Worm (Caenorhabditis elegans) whole organism, L4 larva: Measurements from ENCODE around the gene tag-120.

Source experiments
- F26F4.8 ChIP-seq: fragments of 200-800 bp; sonication (Bioruptor generic); conservative IDR thresholded peaks from 2 replicates; pipeline ENCODE4 v1.3.6; 2022; ENCODE audit warnings: missing genetic modification characterization, missing compliant biosample characterization
- F37D6.2 ChIP-seq: sonication (generic microtip); optimal IDR thresholded peaks from 2 replicates; lab custom pipeline; 2016; ENCODE audit warnings: mild to moderate bottlenecking, missing genetic modification characterization, missing compliant biosample characterization
- R02D3.7 ChIP-seq: fragments of 150-350 bp; sonication (generic microtip); optimal IDR thresholded peaks from 3 replicates; lab custom pipeline; 2014; ENCODE audit warnings: missing biosample characterization, missing genetic modification characterization
- T20F7.1 ChIP-seq: fragments of 200-800 bp; sonication (Bioruptor generic); optimal IDR thresholded peaks from 2 replicates; lab custom pipeline; 2018; ENCODE audit warnings: mild to moderate bottlenecking, missing genetic modification characterization, missing compliant biosample characterization
- Y5F2A.4 ChIP-seq: fragments of 200-800 bp; sonication (Bioruptor generic); optimal IDR thresholded peaks from 2 replicates; lab custom pipeline; 2018; ENCODE audit warnings: mild to moderate bottlenecking, missing genetic modification characterization, missing compliant biosample characterization
- aha-1 ChIP-seq: fragments of 150-350 bp; peaks from one replicate; lab custom pipeline; 2014; ENCODE audit warnings: missing biosample characterization, missing genetic modification characterization
- aly-2 ChIP-seq: sonication (generic microtip); optimal IDR thresholded peaks from 2 replicates; lab custom pipeline; 2018; ENCODE audit warnings: missing biosample characterization, missing genetic modification characterization
- ama-1 ChIP-seq: fragments of 150-350 bp; optimal IDR thresholded peaks from 2 replicates; lab custom pipeline; 2014; ENCODE audit warnings: inconsistent platforms, mixed read lengths
- ceh-20 ChIP-seq: fragments of 200-800 bp; sonication (Bioruptor generic); IDR thresholded peaks from 2 replicates; pipeline ENCODE4 v1.3.6; 2022; ENCODE audit warnings: missing genetic modification reagents, missing genetic modification characterization, missing compliant biosample characterization
- ceh-62 ChIP-seq: sonication (generic microtip); optimal IDR thresholded peaks from 2 replicates; lab custom pipeline; 2017; ENCODE audit warnings: missing biosample characterization, missing genetic modification characterization
- daf-16 ChIP-seq, 3 experiments: sonication (generic microtip); optimal IDR thresholded peaks; 2 replicates each; lab custom pipeline; 2016 to 2017; ENCODE audit warnings: missing genetic modification characterization in 3 of 3, missing genetic modification reagents in 3 of 3, mild to moderate bottlenecking in 2 of 3, missing compliant biosample characterization in 2 of 3, missing biosample characterization in 1 of 3, moderate library complexity in 1 of 3
- daf-8 ChIP-seq: fragments of 200-800 bp; sonication (Bioruptor generic); IDR thresholded peaks from 2 replicates; pipeline ENCODE4 v1.3.6; 2022; ENCODE audit warnings: missing genetic modification characterization, missing compliant biosample characterization
- dmd-6 ChIP-seq: fragments of 200-800 bp; sonication (Bioruptor generic); IDR thresholded peaks from 2 replicates; pipeline ENCODE4 v1.3.6; 2022; ENCODE audit warnings: missing genetic modification reagents, missing genetic modification characterization, missing compliant biosample characterization
- dmd-9 ChIP-seq: fragments of 200-800 bp; sonication (Bioruptor generic); IDR thresholded peaks from 2 replicates; pipeline ENCODE4 v1.3.6; 2022; ENCODE audit warnings: missing genetic modification reagents, missing genetic modification characterization, missing compliant biosample characterization
- dpl-1 ChIP-seq: fragments of 150-350 bp; optimal IDR thresholded peaks from 2 replicates; lab custom pipeline; 2014; ENCODE audit warnings: missing biosample characterization, missing genetic modification reagents, missing genetic modification characterization
- duxl-1 ChIP-seq: sonication (generic microtip); optimal IDR thresholded peaks from 2 replicates; lab custom pipeline; 2016; ENCODE audit warnings: mild to moderate bottlenecking, missing genetic modification characterization, moderate library complexity, missing compliant biosample characterization; ENCODE audit not compliant: poor library complexity
- dve-1 ChIP-seq: sonication (generic microtip); optimal IDR thresholded peaks from 2 replicates; lab custom pipeline; 2017; ENCODE audit warnings: antibody characterized with exemption, mild to moderate bottlenecking, missing genetic modification characterization, missing compliant biosample characterization; ENCODE audit not compliant: insufficient read depth
- egl-43 ChIP-seq: fragments of 200-800 bp; sonication (Bioruptor generic); IDR thresholded peaks from 2 replicates; pipeline ENCODE4 v1.3.6; 2022; ENCODE audit warnings: missing genetic modification reagents, missing genetic modification characterization, missing compliant biosample characterization
- fkh-10 ChIP-seq: fragments of 150-350 bp; optimal IDR thresholded peaks from 2 replicates; lab custom pipeline; 2014; ENCODE audit warnings: missing biosample characterization, missing genetic modification reagents, missing genetic modification characterization
- fos-1 ChIP-seq: fragments of 150-350 bp; optimal IDR thresholded peaks from 2 replicates; lab custom pipeline; 2014; ENCODE audit warnings: missing biosample characterization, missing genetic modification characterization
- hlh-11 ChIP-seq: fragments of 200-800 bp; sonication (Bioruptor generic); optimal IDR thresholded peaks from 2 replicates; lab custom pipeline; 2018; ENCODE audit warnings: mild to moderate bottlenecking, missing genetic modification characterization, missing compliant biosample characterization
- hlh-30 ChIP-seq: sonication (generic microtip); optimal IDR thresholded peaks from 2 replicates; lab custom pipeline; 2017; ENCODE audit warnings: antibody characterized with exemption, mild to moderate bottlenecking, missing genetic modification characterization, missing compliant biosample characterization; ENCODE audit not compliant: insufficient read depth
- hmg-1.1 ChIP-seq: fragments of 200-800 bp; sonication (Bioruptor generic); IDR thresholded peaks from 2 replicates; pipeline ENCODE4 v1.3.6; 2022; ENCODE audit warnings: missing genetic modification reagents, missing genetic modification characterization, missing compliant biosample characterization
- lin-38 ChIP-seq: fragments of 200-800 bp; sonication (Bioruptor generic); IDR thresholded peaks from 2 replicates; pipeline ENCODE4 v1.3.6; 2022; ENCODE audit warnings: missing genetic modification reagents, missing genetic modification characterization, missing compliant biosample characterization
- madf-5 ChIP-seq, 2 experiments: fragments of 200-800 bp; sonication (Bioruptor generic); IDR thresholded peaks; 2 replicates each; pipeline ENCODE4 v1.3.6; 2022; ENCODE audit warnings: missing compliant biosample characterization in 2 of 2, missing genetic modification characterization in 2 of 2
- madf-9 ChIP-seq: fragments of 200-800 bp; sonication (Bioruptor generic); conservative IDR thresholded peaks from 2 replicates; pipeline ENCODE4 v1.3.6; 2022; ENCODE audit warnings: missing genetic modification reagents, missing genetic modification characterization, missing compliant biosample characterization
- mep-1 ChIP-seq: fragments of 150-350 bp; sonication (generic microtip); optimal IDR thresholded peaks from 3 replicates; lab custom pipeline; 2014; ENCODE audit warnings: missing biosample characterization, missing genetic modification characterization
- nhr-10 ChIP-seq: fragments of 150-350 bp; optimal IDR thresholded peaks from 2 replicates; lab custom pipeline; 2014; ENCODE audit warnings: missing biosample characterization, missing genetic modification characterization
- nhr-102 ChIP-seq: sonication (generic microtip); optimal IDR thresholded peaks from 2 replicates; lab custom pipeline; 2016; ENCODE audit warnings: mild to moderate bottlenecking, missing genetic modification characterization, moderate library complexity, missing compliant biosample characterization
- nhr-111 ChIP-seq: fragments of 200-800 bp; sonication (Bioruptor generic); optimal IDR thresholded peaks from 2 replicates; lab custom pipeline; 2018; ENCODE audit warnings: mild to moderate bottlenecking, missing genetic modification characterization, missing compliant biosample characterization
- nhr-25 ChIP-seq: sonication (generic microtip); optimal IDR thresholded peaks from 2 replicates; lab custom pipeline; 2017; ENCODE audit warnings: missing genetic modification characterization, mild to moderate bottlenecking, missing compliant biosample characterization, antibody characterized with exemption, moderate library complexity, borderline replicate concordance; ENCODE audit not compliant: insufficient read depth
- nhr-28 ChIP-seq: fragments of 150-350 bp; optimal IDR thresholded peaks from 2 replicates; lab custom pipeline; 2014; ENCODE audit warnings: missing biosample characterization, missing genetic modification characterization
- nhr-41 ChIP-seq: fragments of 200-800 bp; sonication (Bioruptor generic); IDR thresholded peaks from 2 replicates; pipeline ENCODE4 v1.3.6; 2022; ENCODE audit warnings: missing genetic modification reagents, missing genetic modification characterization, missing compliant biosample characterization
- nhr-42 ChIP-seq: fragments of 200-800 bp; sonication (Bioruptor generic); IDR thresholded peaks from 2 replicates; pipeline ENCODE4 v1.3.6; 2022; ENCODE audit warnings: missing genetic modification characterization, missing compliant biosample characterization
- nhr-48 ChIP-seq: sonication (generic microtip); optimal IDR thresholded peaks from 2 replicates; lab custom pipeline; 2016; ENCODE audit warnings: mild to moderate bottlenecking, missing genetic modification characterization, missing compliant biosample characterization
- nhr-76 ChIP-seq: fragments of 150-350 bp; optimal IDR thresholded peaks from 2 replicates; lab custom pipeline; 2014; ENCODE audit warnings: missing biosample characterization, missing genetic modification characterization
- nhr-77 ChIP-seq: fragments of 150-350 bp; optimal IDR thresholded peaks from 2 replicates; lab custom pipeline; 2014; ENCODE audit warnings: missing biosample characterization, missing genetic modification characterization
- pha-4 ChIP-seq, 2 experiments: fragments of 150-350 bp in 1 of 2; fragments of 200-800 bp in 1 of 2; sonication (Bioruptor generic) in 1 of 2; IDR thresholded peaks in 1 of 2; optimal IDR thresholded peaks in 1 of 2; 2 replicates each; pipeline versions ENCODE4 v1.3.6 to Lab custom; 2014 to 2022; ENCODE audit warnings: missing genetic modification characterization in 2 of 2, missing genetic modification reagents in 2 of 2, missing biosample characterization in 1 of 2, missing compliant biosample characterization in 1 of 2
- pqm-1 ChIP-seq: sonication (generic microtip); optimal IDR thresholded peaks from 2 replicates; lab custom pipeline; 2017; ENCODE audit warnings: missing biosample characterization, missing genetic modification characterization
- rbr-2 ChIP-seq: sonication (generic microtip); optimal IDR thresholded peaks from 2 replicates; lab custom pipeline; 2016; ENCODE audit warnings: missing genotype, missing genetic modification characterization, missing compliant biosample characterization
- set-16 ChIP-seq: fragments of 200-800 bp; sonication (Bioruptor generic); IDR thresholded peaks from 2 replicates; pipeline ENCODE4 v1.3.6; 2022; ENCODE audit warnings: missing genetic modification reagents, missing genetic modification characterization, missing compliant biosample characterization
- spr-1 ChIP-seq: sonication (generic microtip); optimal IDR thresholded peaks from 2 replicates; lab custom pipeline; 2016; ENCODE audit warnings: mild to moderate bottlenecking, missing genetic modification characterization, missing compliant biosample characterization
- spr-3 ChIP-seq: fragments of 200-800 bp; sonication (Bioruptor generic); optimal IDR thresholded peaks from 2 replicates; lab custom pipeline; 2018; ENCODE audit warnings: mild to moderate bottlenecking, missing genetic modification characterization, missing compliant biosample characterization
- tra-1 ChIP-seq: fragments of 200-800 bp; sonication (Bioruptor generic); IDR thresholded peaks from 2 replicates; pipeline ENCODE4 v1.3.6; 2022; ENCODE audit warnings: missing genetic modification reagents, missing genetic modification characterization, missing compliant biosample characterization
- zfp-2 ChIP-seq: sonication (generic microtip); optimal IDR thresholded peaks from 2 replicates; lab custom pipeline; 2016; ENCODE audit warnings: mild to moderate bottlenecking, missing genetic modification characterization, missing compliant biosample characterization
- zfp-3 ChIP-seq: fragments of 200-800 bp; sonication (Bioruptor generic); conservative IDR thresholded peaks from 2 replicates; pipeline ENCODE4 v1.3.6; 2022; ENCODE audit warnings: missing genetic modification reagents, missing genetic modification characterization, missing compliant biosample characterization

Gene tag-120

ce11 chrV:9737287-9737686, 27.7 kb upstream of the tag-120 start, which contains the start of gene aqp-4:
TSS of gene aqp-4 (plus strand) at chrV:9737556.
- TF ChIP-seq pha-4 (GFP tag; IDR thresholded peaks at IDR 0.05; lab: Robert Waterston, UW): no peak
- TF ChIP-seq pha-4 (tag; optimal IDR thresholded peaks at IDR 0.05; lab: Kevin White, UChicago): no peak
- TF ChIP-seq duxl-1 (tag; lab: Kevin White, UChicago): no peak
- TF ChIP-seq F37D6.2 (tag; lab: Kevin White, UChicago): no peak
- TF ChIP-seq hlh-30 (tag; lab: Kevin White, UChicago): peak; percentile 6
- no peak for TF ChIP-seq R02D3.7 (tag; lab: Kevin White, UChicago)
- no peak for TF ChIP-seq ceh-62 (tag; lab: Kevin White, UChicago)
- peak; percentile 18 for TF ChIP-seq hlh-11 (tag; lab: Kevin White, UChicago)
- TF ChIP-seq dmd-6 (GFP tag; lab: Robert Waterston, UW): peak; percentile 43; the same call in 1 of the 2 replicates
- TF ChIP-seq dpl-1 (GFP tag; lab: Kevin White, UChicago): no peak
- no peak for TF ChIP-seq madf-5 (GFP tag; IDR thresholded peaks at IDR 0.05; lab: Robert Waterston, UW)
- TF ChIP-seq daf-8 (GFP tag; lab: Robert Waterston, UW): no peak
- peak; percentile 59 for TF ChIP-seq pqm-1
- no peak for TF ChIP-seq nhr-76 (tag; lab: Kevin White, UChicago)
- no peak for TF ChIP-seq spr-1 (tag; lab: Kevin White, UChicago)
- no peak for TF ChIP-seq dmd-9 (GFP tag; lab: Robert Waterston, UW)
- TF ChIP-seq daf-16 (GFP tag; optimal IDR thresholded peaks at IDR 0.05; lab: Kevin White, UChicago): no peak
- peak; percentile 28 for TF ChIP-seq daf-16 (tag; optimal IDR thresholded peaks at IDR 0.05; lab: Kevin White, UChicago)
- TF ChIP-seq madf-9 (GFP tag; lab: Robert Waterston, UW): no peak
- no peak for TF ChIP-seq nhr-41 (GFP tag; lab: Robert Waterston, UW)
- peak; percentile 47 for TF ChIP-seq nhr-28 (tag; lab: Kevin White, UChicago)

- no peak for TF ChIP-seq egl-43
- peak; percentile 43 for TF ChIP-seq dve-1 (tag; lab: Kevin White, UChicago)
- no peak for TF ChIP-seq aly-2 (tag; lab: Kevin White, UChicago)
- TF ChIP-seq nhr-77 (tag; lab: Kevin White, UChicago): peak; percentile 2
- TF ChIP-seq nhr-48 (tag; lab: Kevin White, UChicago): peak; percentile 30
- peak; percentile 0 for TF ChIP-seq aha-1 (tag; lab: Kevin White, UChicago)
- peak; percentile 15 for TF ChIP-seq Y5F2A.4 (GFP tag; lab: Kevin White, UChicago)
- peak; percentile 67 for TF ChIP-seq fkh-10
- peak; percentile 31 for TF ChIP-seq mep-1
- TF ChIP-seq set-16: no peak
- peak; percentile 17 for TF ChIP-seq nhr-111 (GFP tag; lab: Kevin White, UChicago)
- no peak for TF ChIP-seq duxl-1 (tag; lab: Kevin White, UChicago)
- TF ChIP-seq tra-1: 0 out of 2 replicates have a peak, but pooled peaks have one; percentile 52
- TF ChIP-seq spr-3 (GFP tag; lab: Kevin White, UChicago): peak; percentile 26
- TF ChIP-seq pha-4 (GFP tag; IDR thresholded peaks at IDR 0.05; lab: Robert Waterston, UW): no peak; the same call in 1 of the 2 replicates
- TF ChIP-seq pha-4 (tag; optimal IDR thresholded peaks at IDR 0.05; lab: Kevin White, UChicago): no peak
- TF ChIP-seq dmd-9 (GFP tag; lab: Robert Waterston, UW): no peak
- TF ChIP-seq nhr-42 (GFP tag; lab: Robert Waterston, UW): peak; percentile 59; the same call in 1 of the 2 replicates
- TF ChIP-seq daf-16 (GFP tag; optimal IDR thresholded peaks at IDR 0.05; lab: Kevin White, UChicago): no peak
- peak; percentile 2 for TF ChIP-seq daf-16 (tag; optimal IDR thresholded peaks at IDR 0.05; lab: Kevin White, UChicago)
- TF ChIP-seq F26F4.8 (GFP tag; lab: Robert Waterston, UW): no peak
- 0 out of 2 replicates have a peak, but pooled peaks have one; percentile 42 for TF ChIP-seq zfp-3 (GFP tag; lab: Robert Waterston, UW)
- TF ChIP-seq rbr-2 (tag; lab: Kevin White, UChicago): no peak
- 0 out of 2 replicates have a peak, but pooled peaks have one; percentile 20 for TF ChIP-seq lin-38 (GFP tag; lab: Robert Waterston, UW)
- peak; percentile 33; the same call in 1 of the 2 replicates for TF ChIP-seq hmg-1.1 (GFP tag; lab: Robert Waterston, UW)
- TF ChIP-seq nhr-25: no peak
- TF ChIP-seq nhr-102: peak; percentile 48
- peak; percentile 29 for TF ChIP-seq T20F7.1 (GFP tag; lab: Kevin White, UChicago)
- peak; percentile 3 for TF ChIP-seq hlh-30 (tag; lab: Kevin White, UChicago)
- no peak for TF ChIP-seq nhr-10 (tag; lab: Kevin White, UChicago)
- no peak for TF ChIP-seq spr-1 (tag; lab: Kevin White, UChicago)
- no peak for TF ChIP-seq ama-1 (lab: Kevin White, UChicago)
- no peak for TF ChIP-seq zfp-2 (tag; lab: Kevin White, UChicago)
- TF ChIP-seq ceh-20: no peak
- no peak for TF ChIP-seq fos-1 (tag; lab: Kevin White, UChicago)
Measured at ce11 chrV:9733920-9734454, 24.4 kb upstream of the tag-120 start, which contains the start of gene cal-7. TSS of gene cal-7 (plus strand) at chrV:9734103.
